Worm (Caenorhabditis elegans): ENCODE measurements around the gene fbxa-190.

Gene fbxa-190

DNA sequence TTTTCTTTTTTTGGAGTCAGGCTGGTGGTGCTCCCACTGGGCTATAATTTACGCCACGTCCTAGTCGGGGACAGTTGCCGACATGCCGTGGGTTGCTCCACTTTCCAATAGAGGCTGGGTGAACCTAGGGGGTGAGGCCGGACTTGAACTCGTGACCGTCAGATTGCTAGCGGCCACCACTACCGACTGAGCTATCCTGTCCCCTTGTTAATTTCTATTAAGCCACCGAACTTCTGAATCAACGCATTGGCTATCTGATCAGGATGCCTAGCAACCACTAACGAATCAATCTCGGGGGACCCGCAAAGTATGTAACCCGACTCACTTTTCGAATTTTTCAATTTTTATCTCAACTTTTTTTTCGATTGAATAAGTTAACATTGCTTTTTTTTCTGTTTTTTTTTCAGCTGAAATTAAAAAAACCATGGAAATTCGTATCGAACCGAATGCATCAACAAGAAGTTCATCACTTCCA lies 15.1 kb downstream of the fbxa-190 start, which contains the start of gene F56C3.1:
Gene F56C3.1 (plus strand): TSS at position 425 of the 475 bp plus-strand sequence.
- TF ChIP-seq rnt-1 (tag; optimal IDR thresholded peaks at IDR 0.05) (no peak), pax-3 (tag; optimal IDR thresholded peaks at IDR 0.05) (no peak), mep-1 (tag; optimal IDR thresholded peaks at IDR 0.05) (no peak), tbx-2 (tag; optimal IDR thresholded peaks at IDR 0.05) (no peak), sup-37 (GFP tag; optimal IDR thresholded peaks at IDR 0.05) (no peak), ztf-4 (tag; optimal IDR thresholded peaks at IDR 0.05) (no peak), mab-9 (GFP tag; IDR thresholded peaks at IDR 0.05) (no peak), vab-15 (tag; optimal IDR thresholded peaks at IDR 0.05) (no peak), lin-39 (tag; optimal IDR thresholded peaks at IDR 0.05) (no peak)

DNA sequence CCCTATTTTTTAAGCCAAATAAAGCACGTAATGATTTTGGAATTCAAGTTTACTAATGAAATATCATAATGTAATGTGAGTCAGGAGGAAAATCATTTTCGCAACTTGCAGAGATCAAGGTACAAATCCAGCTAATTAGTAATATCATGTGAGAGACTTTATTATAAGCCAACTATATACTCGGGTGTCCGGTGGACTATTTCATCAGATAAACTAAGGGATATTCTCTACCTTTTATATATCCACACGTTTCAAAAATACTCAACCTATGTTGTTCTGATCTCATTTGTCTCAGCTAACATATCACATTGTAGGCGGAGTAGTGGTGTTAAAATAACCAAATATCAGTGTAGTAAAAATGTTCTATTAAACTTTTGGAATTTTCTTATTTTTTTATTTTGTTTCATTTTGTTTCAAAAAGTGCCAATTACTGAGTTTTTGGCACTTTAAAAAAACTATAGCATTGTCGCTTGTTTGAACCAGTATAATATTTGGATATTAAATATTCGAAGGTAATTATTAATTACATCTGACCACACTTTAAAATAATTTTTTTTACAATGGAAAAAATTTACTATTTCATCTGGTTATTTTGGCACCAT lies 17.7 kb downstream of the fbxa-190 start:
- TF ChIP-seq fkh-8 (tag; optimal IDR thresholded peaks at IDR 0.05) (peak; percentile 93), aha-1 (tag; optimal IDR thresholded peaks at IDR 0.05) (no peak), egl-13 (tag; optimal IDR thresholded peaks at IDR 0.05) (peak; percentile 79), Y116A8C.19 (tag; optimal IDR thresholded peaks at IDR 0.05; ENCODE audit: borderline replicate concordance) (no peak), mef-2 (tag; optimal IDR thresholded peaks at IDR 0.05) (no peak), unc-30 (tag; optimal IDR thresholded peaks at IDR 0.05) (no peak), hpl-2 (GFP tag; optimal IDR thresholded peaks at IDR 0.05) (peak; percentile 84), elt-2 (tag; optimal IDR thresholded peaks at IDR 0.05) (peak; percentile 64), ama-1 (optimal IDR thresholded peaks at IDR 0.05) (no peak), snpc-4 (tag; optimal IDR thresholded peaks at IDR 0.05) (peak; percentile 69), nhr-71 (tag; optimal IDR thresholded peaks at IDR 0.05) (peak; percentile 91), ztf-4 (tag; optimal IDR thresholded peaks at IDR 0.05) (peak; percentile 92), nhr-76 (tag; optimal IDR thresholded peaks at IDR 0.05) (no peak), blmp-1 (tag; optimal IDR thresholded peaks at IDR 0.05) (no peak), isw-1 (GFP tag; IDR thresholded peaks at IDR 0.05) (peak; percentile 33), unc-86 (tag; optimal IDR thresholded peaks at IDR 0.05) (peak; percentile 50), lin-14 (GFP tag; optimal IDR thresholded peaks at IDR 0.05) (peak; percentile 82), swsn-7 (tag; optimal IDR thresholded peaks at IDR 0.05) (peak; percentile 88), hlh-17 (GFP tag; optimal IDR thresholded peaks at IDR 0.05; ENCODE audit: borderline replicate concordance) (no peak), ceh-63 (GFP tag; optimal IDR thresholded peaks at IDR 0.05) (no peak), dsc-1 (tag; optimal IDR thresholded peaks at IDR 0.05) (peak; percentile 99), ceh-88 (GFP tag; IDR thresholded peaks at IDR 0.05) (peak; percentile 87), efl-1 (optimal IDR thresholded peaks at IDR 0.05) (peak; percentile 68), efl-1 (GFP tag; optimal IDR thresholded peaks at IDR 0.05 in 1 of 2) (peak; percentile 1 to 92), nhr-84 (tag; optimal IDR thresholded peaks at IDR 0.05) (no peak), C04F5.9 (tag; optimal IDR thresholded peaks at IDR 0.05) (peak; percentile 62), lin-35 (GFP tag; optimal IDR thresholded peaks at IDR 0.05) (peak; percentile 55 to 83), mep-1 (tag; optimal IDR thresholded peaks at IDR 0.05) (peak; percentile 73), egl-27 (tag; optimal IDR thresholded peaks at IDR 0.05) (peak in 1 of 2 experiments; percentile 49), fkh-4 (tag; optimal IDR thresholded peaks at IDR 0.05; ENCODE audit: borderline replicate concordance) (peak; percentile 84), nhr-12 (tag; optimal IDR thresholded peaks at IDR 0.05) (no peak), nhr-19 (GFP tag; conservative IDR thresholded peaks at IDR 0.05) (peak; percentile 91), unc-62 (GFP tag; optimal IDR thresholded peaks at IDR 0.05) (no peak), nhr-11 (tag; optimal IDR thresholded peaks at IDR 0.05) (peak; percentile 96), xbp-1 (tag; optimal IDR thresholded peaks at IDR 0.05) (peak; percentile 76), F16B12.6 (tag; optimal IDR thresholded peaks at IDR 0.05) (no peak), sox-4 (tag; optimal IDR thresholded peaks at IDR 0.05) (peak; percentile 96), sup-37 (GFP tag; optimal IDR thresholded peaks at IDR 0.05) (peak; percentile 65), irx-1 (tag; optimal IDR thresholded peaks at IDR 0.05) (peak; percentile 86), nhr-47 (tag; optimal IDR thresholded peaks at IDR 0.05) (peak; percentile 98), zip-4 (GFP tag; optimal IDR thresholded peaks at IDR 0.05) (peak; percentile 79), aly-2 (tag; optimal IDR thresholded peaks at IDR 0.05) (peak; percentile 74), nhr-20 (tag; optimal IDR thresholded peaks at IDR 0.05) (peak; percentile 92), fkh-10 (GFP tag; optimal IDR thresholded peaks at IDR 0.05) (peak; percentile 97), pqm-1 (tag; optimal IDR thresholded peaks at IDR 0.05) (no peak)

Measured in whole organism, L1 larva.